Fruit fly (Drosophila melanogaster): ENCODE data around the gene Vps16B.

DNA sequence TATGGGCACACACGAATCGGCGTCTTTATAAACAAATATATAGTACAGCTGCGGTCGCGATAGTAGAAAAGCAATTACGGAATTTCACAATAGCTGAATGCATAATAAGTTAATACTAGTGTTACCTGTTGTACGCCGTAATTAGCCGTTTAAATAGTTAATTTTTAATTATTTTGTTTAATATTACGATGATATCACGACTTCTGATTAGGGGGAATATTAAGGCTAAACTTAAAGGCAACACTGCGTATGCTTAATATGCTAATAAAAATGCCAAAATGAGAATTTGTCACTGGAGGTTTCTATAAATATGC lies 37.3 kb downstream of the Vps16B start:
- TF ChIP-seq Hr38 (GFP tag; optimal IDR thresholded peaks at IDR 0.05): no peak
- no peak for TF ChIP-seq lz (GFP tag; optimal IDR thresholded peaks at IDR 0.05)
- TF ChIP-seq Sox102F (GFP tag; optimal IDR thresholded peaks at IDR 0.05): no peak
- TF ChIP-seq vri (GFP tag; optimal IDR thresholded peaks at IDR 0.05): peak; percentile 0
- no peak for TF ChIP-seq Blimp-1 (GFP tag; optimal IDR thresholded peaks at IDR 0.05)
- TF ChIP-seq CG8319 (GFP tag; optimal IDR thresholded peaks at IDR 0.05): no peak
- TF ChIP-seq Hr39 (GFP tag; optimal IDR thresholded peaks at IDR 0.05): no peak
